Fruit fly (Drosophila melanogaster) whole organism, adult: ENCODE data around the gene CG14259.

Experiments
- CG11617 ChIP-seq: fragments of 200-800 bp; sonication (Bioruptor generic); optimal IDR thresholded peaks from 2 replicates; lab custom pipeline; 2017; ENCODE audit warnings: mild to moderate bottlenecking, missing biosample characterization, missing genetic modification reagents, missing genetic modification characterization
- CG1620 ChIP-seq: fragments of 200-800 bp; sonication (Bioruptor generic); optimal IDR thresholded peaks from 2 replicates; lab custom pipeline; 2016; ENCODE audit warnings: missing biosample characterization, missing genetic modification characterization
- CG33017 ChIP-seq: fragments of 200-800 bp; sonication (Bioruptor generic); optimal IDR thresholded peaks from 2 replicates; lab custom pipeline; 2018; ENCODE audit warnings: missing biosample characterization, mild to moderate bottlenecking, missing genetic modification characterization, moderate library complexity
- CG5204 ChIP-seq: fragments of 200-800 bp; sonication (Bioruptor generic); optimal IDR thresholded peaks from 2 replicates; lab custom pipeline; 2016; ENCODE audit warnings: missing biosample characterization, missing genetic modification characterization
- CG7045 ChIP-seq: fragments of 200-800 bp; sonication (Bioruptor generic); optimal IDR thresholded peaks from 2 replicates; lab custom pipeline; 2017; ENCODE audit warnings: missing biosample characterization, mild to moderate bottlenecking, missing genetic modification characterization
- Mnt ChIP-seq: fragments of 200-800 bp; sonication (Bioruptor generic); optimal IDR thresholded peaks from 2 replicates; lab custom pipeline; 2016; ENCODE audit warnings: missing biosample characterization, mild to moderate bottlenecking, missing genetic modification characterization
- cnc ChIP-seq, 2 experiments: fragments of >200 bp; optimal IDR thresholded peaks; 2 replicates each; lab custom pipeline; 2017
- kay ChIP-seq: fragments of 200-800 bp; sonication (Bioruptor generic); peaks from one replicate; lab custom pipeline; 2016; ENCODE audit warnings: missing biosample characterization, missing genetic modification characterization, borderline replicate concordance
- ovo ChIP-seq: fragments of 200-800 bp; sonication (Bioruptor generic); optimal IDR thresholded peaks from 2 replicates; lab custom pipeline; 2016; ENCODE audit warnings: missing biosample characterization, missing genetic modification characterization
- tj ChIP-seq: fragments of 200-800 bp; sonication (Bioruptor generic); optimal IDR thresholded peaks from 3 replicates; lab custom pipeline; 2017; ENCODE audit warnings: missing biosample characterization, mild to moderate bottlenecking, missing genetic modification characterization, moderate library complexity

DNA sequence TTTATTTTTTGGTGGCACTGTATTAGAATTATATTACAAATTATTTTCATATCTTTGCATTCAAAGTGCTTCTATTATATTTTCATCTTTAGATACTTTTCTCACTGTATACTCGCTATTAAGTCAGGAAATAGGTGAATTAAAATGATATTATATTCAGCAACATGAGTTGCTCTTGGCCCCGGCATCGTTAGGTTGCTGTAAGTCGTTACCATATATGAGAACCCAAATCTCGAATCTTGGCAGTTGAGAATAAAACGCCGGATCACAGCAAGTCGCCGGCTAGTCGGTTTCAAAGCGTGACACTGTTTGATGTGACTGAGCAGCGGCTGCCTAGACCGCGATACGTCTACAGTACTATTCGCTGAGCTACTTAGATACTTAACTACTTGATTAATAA, at the start of gene CG14259:
- TF ChIP-seq CG7045 (GFP tag; lab: Kevin White, UChicago): no peak
- TF ChIP-seq CG1620 (GFP tag; lab: Kevin White, UChicago): no peak
- no peak for TF ChIP-seq CG11617 (GFP tag; lab: Kevin White, UChicago)
- no peak for TF ChIP-seq CG33017 (tag; lab: Kevin White, UChicago)
- TF ChIP-seq Mnt (GFP tag; lab: Kevin White, UChicago): no peak
- no peak for TF ChIP-seq CG5204
- no peak for TF ChIP-seq tj (GFP tag; lab: Kevin White, UChicago)
- TF ChIP-seq kay (GFP tag; lab: Kevin White, UChicago): no peak
- TF ChIP-seq ovo: no peak
- TF ChIP-seq cnc (optimal IDR thresholded peaks at IDR 0.05; lab: Kevin White, UChicago): no peak
